Fruit fly (Drosophila melanogaster): ENCODE data around the gene CG46309.

The CG46309 gene

dm6 chr2L:16251598-16252131, at the start of gene CG46309:
Gene CG46309, minus strand, starts transcription at chr2L:16251788.
- TF ChIP-seq noc (tag; optimal IDR thresholded peaks at IDR 0.05): peak; percentile 36

- no peak for TF ChIP-seq noc (tag; optimal IDR thresholded peaks at IDR 0.05)
Observed at dm6 chr2L:16299466-16300311, 48.1 kb upstream of the CG46309 start, which contains the start of the genes heix and CG17328. Gene heix, minus strand, starts transcription at chr2L:16299858. Gene CG17328, plus strand, starts transcription at chr2L:16299943.

dm6 chr2L:16293703-16294233, 42.2 kb upstream of the CG46309 start, which contains the start of gene Cyp303a1:
Gene Cyp303a1, plus strand, starts transcription at chr2L:16294183.
- no peak for TF ChIP-seq noc (tag; optimal IDR thresholded peaks at IDR 0.05)

dm6 chr2L:16292975-16293501, 41.5 kb upstream of the CG46309 start, which contains the start of gene CG13258:
Gene CG13258, minus strand, starts transcription at chr2L:16293025.
- no peak for TF ChIP-seq noc (tag; optimal IDR thresholded peaks at IDR 0.05)

- no peak for TF ChIP-seq noc (tag; optimal IDR thresholded peaks at IDR 0.05)
Observed at dm6 chr2L:16290984-16291383, 39.4 kb upstream of the CG46309 start, which contains the start of gene CG17329. Gene CG17329, plus strand, starts transcription at chr2L:16291284.

dm6 chr2L:16288393-16288731, 36.8 kb upstream of the CG46309 start:
- TF ChIP-seq noc (tag; optimal IDR thresholded peaks at IDR 0.05): no peak

dm6 chr2L:16287602-16288392, 36.2 kb upstream of the CG46309 start, which contains the start of the genes crp and pkaap:
Gene crp, minus strand, starts transcription at chr2L:16287730.
Gene pkaap, plus strand, starts transcription at chr2L:16288290.
- TF ChIP-seq noc (tag; optimal IDR thresholded peaks at IDR 0.05): no peak

dm6 chr2L:16287006-16287601, 35.5 kb upstream of the CG46309 start:
- no peak for TF ChIP-seq noc (tag; optimal IDR thresholded peaks at IDR 0.05)

dm6 chr2L:16286360-16287005, 34.9 kb upstream of the CG46309 start:
- peak; percentile 83 for TF ChIP-seq noc (tag; optimal IDR thresholded peaks at IDR 0.05)

- peak; percentile 83 for TF ChIP-seq noc (tag; optimal IDR thresholded peaks at IDR 0.05)
Observed at dm6 chr2L:16285692-16286359, 34.2 kb upstream of the CG46309 start.

- peak; percentile 72 for TF ChIP-seq noc (tag; optimal IDR thresholded peaks at IDR 0.05)
Observed at dm6 chr2L:16284306-16285299, 33.0 kb upstream of the CG46309 start.

- TF ChIP-seq noc (tag; optimal IDR thresholded peaks at IDR 0.05): no peak
Observed at dm6 chr2L:16282856-16283255, 31.3 kb upstream of the CG46309 start.

dm6 chr2L:16282077-16282471, 30.5 kb upstream of the CG46309 start:
- no peak for TF ChIP-seq noc (tag; optimal IDR thresholded peaks at IDR 0.05)
